Worm (Caenorhabditis elegans) whole organism, L4 larva: ENCODE data around the gene K05F1.13.

Experiments
- D1046.2 ChIP-seq: fragments of 200-800 bp; sonication (Bioruptor generic); IDR thresholded peaks from 2 replicates; pipeline ENCODE4 v1.3.6; 2022; ENCODE audit warnings: missing genetic modification characterization, missing compliant biosample characterization
- T20F7.1 ChIP-seq: fragments of 200-800 bp; sonication (Bioruptor generic); optimal IDR thresholded peaks from 2 replicates; lab custom pipeline; 2018; ENCODE audit warnings: mild to moderate bottlenecking, missing genetic modification characterization, missing compliant biosample characterization
- Y48G9A.11 ChIP-seq: fragments of 200-800 bp; sonication (Bioruptor generic); IDR thresholded peaks from 2 replicates; pipeline ENCODE4 v1.3.6; 2022; ENCODE audit warnings: missing genetic modification reagents, missing genetic modification characterization, missing compliant biosample characterization
- Y75B8A.6 ChIP-seq: fragments of 200-800 bp; sonication (Bioruptor generic); IDR thresholded peaks from 2 replicates; pipeline ENCODE4 v1.3.6; 2022; ENCODE audit warnings: missing genetic modification reagents, missing genetic modification characterization, missing compliant biosample characterization
- ZK546.5 ChIP-seq, 2 experiments: sonication (generic microtip); optimal IDR thresholded peaks; 2 replicates each; lab custom pipeline; 2017; ENCODE audit warnings: missing biosample characterization in 2 of 2, missing genetic modification characterization in 2 of 2
- arid-1 ChIP-seq: fragments of 200-800 bp; sonication (Bioruptor generic); conservative IDR thresholded peaks from 2 replicates; pipeline ENCODE4 v1.3.6; 2022; ENCODE audit warnings: missing genetic modification reagents, missing genetic modification characterization, missing compliant biosample characterization
- attf-4 ChIP-seq: sonication (generic microtip); optimal IDR thresholded peaks from 3 replicates; lab custom pipeline; 2017; ENCODE audit warnings: missing biosample characterization, missing genetic modification characterization
- ceh-62 ChIP-seq: sonication (generic microtip); optimal IDR thresholded peaks from 2 replicates; lab custom pipeline; 2017; ENCODE audit warnings: missing biosample characterization, missing genetic modification characterization
- ctbp-1 ChIP-seq: fragments of 200-800 bp; sonication (Bioruptor generic); IDR thresholded peaks from 2 replicates; pipeline ENCODE4 v1.3.6; 2022; ENCODE audit warnings: missing genetic modification reagents, missing genetic modification characterization, missing compliant biosample characterization
- daf-16 ChIP-seq, 3 experiments: sonication (generic microtip); optimal IDR thresholded peaks; 2 replicates each; lab custom pipeline; 2016 to 2017; ENCODE audit warnings: missing genetic modification characterization in 3 of 3, missing genetic modification reagents in 3 of 3, mild to moderate bottlenecking in 2 of 3, missing compliant biosample characterization in 2 of 3, missing biosample characterization in 1 of 3, moderate library complexity in 1 of 3
- dmd-8 ChIP-seq: fragments of 200-800 bp; sonication (Bioruptor generic); IDR thresholded peaks from 2 replicates; pipeline ENCODE4 v1.3.6; 2022; ENCODE audit warnings: missing genetic modification characterization, missing compliant biosample characterization
- egl-43 ChIP-seq: fragments of 200-800 bp; sonication (Bioruptor generic); IDR thresholded peaks from 2 replicates; pipeline ENCODE4 v1.3.6; 2022; ENCODE audit warnings: missing genetic modification reagents, missing genetic modification characterization, missing compliant biosample characterization
- hlh-11 ChIP-seq: fragments of 200-800 bp; sonication (Bioruptor generic); optimal IDR thresholded peaks from 2 replicates; lab custom pipeline; 2018; ENCODE audit warnings: mild to moderate bottlenecking, missing genetic modification characterization, missing compliant biosample characterization
- hlh-30 ChIP-seq: sonication (generic microtip); optimal IDR thresholded peaks from 2 replicates; lab custom pipeline; 2017; ENCODE audit warnings: antibody characterized with exemption, mild to moderate bottlenecking, missing genetic modification characterization, missing compliant biosample characterization; ENCODE audit not compliant: insufficient read depth
- hmg-1.1 ChIP-seq: fragments of 200-800 bp; sonication (Bioruptor generic); IDR thresholded peaks from 2 replicates; pipeline ENCODE4 v1.3.6; 2022; ENCODE audit warnings: missing genetic modification reagents, missing genetic modification characterization, missing compliant biosample characterization
- lim-7 ChIP-seq: fragments of 200-800 bp; sonication (Bioruptor generic); IDR thresholded peaks from 2 replicates; pipeline ENCODE4 v1.3.6; 2022; ENCODE audit warnings: missing genetic modification characterization, missing compliant biosample characterization
- lin-1 ChIP-seq: fragments of 200-800 bp; sonication (Bioruptor generic); IDR thresholded peaks from 2 replicates; pipeline ENCODE4 v1.3.6; 2022; ENCODE audit warnings: missing genetic modification reagents, missing genetic modification characterization, missing compliant biosample characterization
- lin-13 ChIP-seq: fragments of 150-350 bp; optimal IDR thresholded peaks from 2 replicates; lab custom pipeline; 2014; ENCODE audit warnings: missing biosample characterization, missing genetic modification reagents, missing genetic modification characterization
- lin-38 ChIP-seq: fragments of 200-800 bp; sonication (Bioruptor generic); IDR thresholded peaks from 2 replicates; pipeline ENCODE4 v1.3.6; 2022; ENCODE audit warnings: missing genetic modification reagents, missing genetic modification characterization, missing compliant biosample characterization
- lsy-2 ChIP-seq, 2 experiments: fragments of 150-350 bp in 1 of 2; sonication (generic microtip) in 1 of 2; optimal IDR thresholded peaks; 2 replicates each; lab custom pipeline; 2014 to 2017; ENCODE audit warnings: missing biosample characterization in 2 of 2, missing genetic modification characterization in 2 of 2
- madf-9 ChIP-seq: fragments of 200-800 bp; sonication (Bioruptor generic); conservative IDR thresholded peaks from 2 replicates; pipeline ENCODE4 v1.3.6; 2022; ENCODE audit warnings: missing genetic modification reagents, missing genetic modification characterization, missing compliant biosample characterization
- mdl-1 ChIP-seq, 2 experiments: fragments of 150-350 bp in 1 of 2; sonication (generic microtip) in 1 of 2; optimal IDR thresholded peaks; 2 replicates each; lab custom pipeline; 2014 to 2017; ENCODE audit warnings: missing biosample characterization in 2 of 2, missing genetic modification characterization in 2 of 2
- mep-1 ChIP-seq: fragments of 150-350 bp; sonication (generic microtip); optimal IDR thresholded peaks from 3 replicates; lab custom pipeline; 2014; ENCODE audit warnings: missing biosample characterization, missing genetic modification characterization
- mes-2 ChIP-seq: sonication (generic microtip); optimal IDR thresholded peaks from 2 replicates; lab custom pipeline; 2016; ENCODE audit warnings: missing genotype, mild to moderate bottlenecking, missing genetic modification characterization, missing compliant biosample characterization; ENCODE audit not compliant: poor library complexity, severe bottlenecking
- nhr-237 ChIP-seq: sonication (generic microtip); optimal IDR thresholded peaks from 2 replicates; lab custom pipeline; 2017; ENCODE audit warnings: missing biosample characterization, missing genetic modification characterization
- nhr-25 ChIP-seq: sonication (generic microtip); optimal IDR thresholded peaks from 2 replicates; lab custom pipeline; 2017; ENCODE audit warnings: missing genetic modification characterization, mild to moderate bottlenecking, missing compliant biosample characterization, antibody characterized with exemption, moderate library complexity, borderline replicate concordance; ENCODE audit not compliant: insufficient read depth
- nhr-76 ChIP-seq: fragments of 150-350 bp; optimal IDR thresholded peaks from 2 replicates; lab custom pipeline; 2014; ENCODE audit warnings: missing biosample characterization, missing genetic modification characterization
- pha-4 ChIP-seq, 2 experiments: fragments of 150-350 bp in 1 of 2; fragments of 200-800 bp in 1 of 2; sonication (Bioruptor generic) in 1 of 2; IDR thresholded peaks in 1 of 2; optimal IDR thresholded peaks in 1 of 2; 2 replicates each; pipeline versions ENCODE4 v1.3.6 to Lab custom; 2014 to 2022; ENCODE audit warnings: missing genetic modification characterization in 2 of 2, missing genetic modification reagents in 2 of 2, missing biosample characterization in 1 of 2, missing compliant biosample characterization in 1 of 2
- php-3 ChIP-seq: fragments of 200-800 bp; sonication (Bioruptor generic); IDR thresholded peaks from 2 replicates; pipeline ENCODE4 v1.3.6; 2022; ENCODE audit warnings: missing genetic modification reagents, missing genetic modification characterization, missing compliant biosample characterization
- pqm-1 ChIP-seq: sonication (generic microtip); optimal IDR thresholded peaks from 2 replicates; lab custom pipeline; 2017; ENCODE audit warnings: missing biosample characterization, missing genetic modification characterization
- spr-3 ChIP-seq: fragments of 200-800 bp; sonication (Bioruptor generic); optimal IDR thresholded peaks from 2 replicates; lab custom pipeline; 2018; ENCODE audit warnings: mild to moderate bottlenecking, missing genetic modification characterization, missing compliant biosample characterization
- unc-130 ChIP-seq: sonication (generic microtip); optimal IDR thresholded peaks from 2 replicates; lab custom pipeline; 2016; ENCODE audit warnings: missing genetic modification reagents, missing genetic modification characterization, missing compliant biosample characterization
- unc-62 ChIP-seq, 3 experiments: fragments of 150-350 bp in 1 of 3; sonication (generic microtip); optimal IDR thresholded peaks in 2 of 3; peaks in 1 of 3; 1 replicate in 1 of 3; 2 replicates in 2 of 3; lab custom pipeline; 2014 to 2017; ENCODE audit warnings: missing biosample characterization in 3 of 3, missing genetic modification characterization in 3 of 3, missing genetic modification reagents in 3 of 3, missing genotype in 1 of 3
- zag-1 ChIP-seq: fragments of 150-350 bp; optimal IDR thresholded peaks from 2 replicates; lab custom pipeline; 2014; ENCODE audit warnings: missing biosample characterization, missing genetic modification characterization
- zfp-2 ChIP-seq: sonication (generic microtip); optimal IDR thresholded peaks from 2 replicates; lab custom pipeline; 2016; ENCODE audit warnings: mild to moderate bottlenecking, missing genetic modification characterization, missing compliant biosample characterization
- zfp-3 ChIP-seq: fragments of 200-800 bp; sonication (Bioruptor generic); conservative IDR thresholded peaks from 2 replicates; pipeline ENCODE4 v1.3.6; 2022; ENCODE audit warnings: missing genetic modification reagents, missing genetic modification characterization, missing compliant biosample characterization
- ztf-11 ChIP-seq: fragments of 150-350 bp; optimal IDR thresholded peaks from 2 replicates; lab custom pipeline; 2014; ENCODE audit warnings: missing biosample characterization, missing genetic modification characterization

Gene K05F1.13

DNA sequence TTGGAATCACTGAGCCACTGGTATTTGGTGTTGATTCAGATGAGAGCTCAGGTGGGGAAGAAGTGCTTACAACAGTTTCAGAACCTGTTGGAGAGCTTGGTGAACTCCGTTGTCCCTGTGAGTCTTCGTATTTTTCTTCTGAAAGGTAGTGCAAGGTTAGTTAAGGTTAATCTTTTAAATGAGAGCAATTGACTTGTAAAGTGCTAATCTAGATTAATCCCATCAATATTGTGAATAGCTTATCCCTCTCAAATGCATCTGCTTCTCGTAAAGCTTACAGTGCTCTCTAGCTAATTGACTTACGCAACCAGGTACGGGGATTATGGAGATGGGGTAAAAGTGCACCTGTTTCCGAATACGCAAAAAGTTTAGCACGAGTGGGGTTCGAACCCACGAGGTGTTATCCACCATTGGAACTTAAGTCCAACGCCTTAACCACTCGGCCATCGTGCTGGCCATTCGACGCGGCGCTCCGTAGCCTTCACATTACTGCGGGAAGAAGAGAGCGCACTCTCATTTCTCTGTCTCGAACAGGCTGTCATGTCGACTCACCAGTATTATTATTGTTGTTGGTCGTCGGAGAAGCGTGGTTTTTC lies 16.3 kb upstream of the K05F1.13 start (continued):
- TF ChIP-seq nhr-237 (tag; lab: Kevin White, UChicago) (no peak), lin-38 (GFP tag; lab: Robert Waterston, UW) (peak; percentile 72), nhr-25 (no peak), mes-2 (tag; lab: Kevin White, UChicago) (peak; percentile 77), pqm-1 (tag; lab: Kevin White, UChicago) (no peak), hlh-30 (peak; percentile 59), ceh-62 (no peak), lin-1 (GFP tag; lab: Robert Waterston, UW) (no peak), ztf-11 (no peak), lim-7 (GFP tag; lab: Robert Waterston, UW) (peak; percentile 87), spr-3 (GFP tag; lab: Kevin White, UChicago) (peak; percentile 1), daf-16 (GFP tag; optimal IDR thresholded peaks at IDR 0.05; lab: Kevin White, UChicago) (peak in 1 of 2 experiments; percentile 33), daf-16 (tag; optimal IDR thresholded peaks at IDR 0.05; lab: Kevin White, UChicago) (no peak), dmd-8 (peak; percentile 67; the same call in 1 of the 2 replicates), lin-13 (peak; percentile 48), unc-62 (GFP tag; optimal IDR thresholded peaks at IDR 0.05 in 1 of 2; lab: Kevin White, UChicago) (peak in 1 of 2 experiments; percentile 93), unc-62 (tag; optimal IDR thresholded peaks at IDR 0.05; lab: Kevin White, UChicago) (no peak), hmg-1.1 (GFP tag; lab: Robert Waterston, UW) (peak; percentile 83), zfp-2 (no peak), mdl-1 (tag; optimal IDR thresholded peaks at IDR 0.05; lab: Kevin White, UChicago) (no peak), arid-1 (GFP tag; lab: Robert Waterston, UW) (peak; percentile 72), nhr-76 (tag; lab: Kevin White, UChicago) (no peak), attf-4 (tag; lab: Kevin White, UChicago) (no peak), egl-43 (peak; percentile 87), T20F7.1 (no peak), D1046.2 (GFP tag; lab: Robert Waterston, UW) (0 out of 2 replicates have a peak, but pooled peaks have one; percentile 59), unc-130 (GFP tag; lab: Kevin White, UChicago) (peak; percentile 49), ctbp-1 (GFP tag; lab: Robert Waterston, UW) (peak; percentile 70), zag-1 (tag; lab: Kevin White, UChicago) (no peak), pha-4 (GFP tag; IDR thresholded peaks at IDR 0.05; lab: Robert Waterston, UW) (peak; percentile 66; the same call in 1 of the 2 replicates), pha-4 (tag; optimal IDR thresholded peaks at IDR 0.05; lab: Kevin White, UChicago) (no peak), zfp-3 (GFP tag; lab: Robert Waterston, UW) (0 out of 2 replicates have a peak, but pooled peaks have one; percentile 54), mep-1 (peak; percentile 62), ZK546.5 (tag; optimal IDR thresholded peaks at IDR 0.05; lab: Kevin White, UChicago) (no peak), php-3 (GFP tag; lab: Robert Waterston, UW) (peak; percentile 53), Y48G9A.11 (GFP tag; lab: Robert Waterston, UW) (peak; percentile 59; the same call in 1 of the 2 replicates), Y75B8A.6 (GFP tag; lab: Robert Waterston, UW) (no peak), hlh-11 (tag; lab: Kevin White, UChicago) (peak; percentile 11), madf-9 (GFP tag; lab: Robert Waterston, UW) (peak; percentile 73)
- TF ChIP-seq, all 104 proteins: peak for 51

DNA sequence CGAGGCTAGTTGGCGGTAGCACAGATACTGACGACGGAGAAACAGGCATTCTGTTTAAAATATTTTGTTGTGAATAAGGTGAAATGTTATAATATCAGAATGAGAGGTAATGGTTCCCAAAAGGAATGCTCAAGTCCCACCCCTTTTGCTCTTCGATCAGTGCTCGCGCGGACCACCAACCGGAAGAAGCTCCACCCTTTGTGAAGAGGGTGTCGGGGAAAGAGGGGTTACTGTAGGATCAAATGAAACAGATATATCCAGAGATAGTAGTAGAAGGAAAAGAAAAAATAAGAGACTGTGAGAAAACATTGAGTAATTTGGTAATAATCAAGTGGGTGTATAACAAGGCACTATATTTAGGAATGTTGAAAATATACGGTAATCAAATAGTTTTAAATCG lies 14.8 kb upstream of the K05F1.13 start, which contains the start of the genes dmd-5 and F10C1.1:
Gene dmd-5, minus strand, starts transcription at position 101 of the 400 bp plus-strand sequence.
Gene F10C1.1, plus strand, starts transcription at position 110 of the 400 bp plus-strand sequence.
- TF ChIP-seq lsy-2 (tag; optimal IDR thresholded peaks at IDR 0.05; lab: Kevin White, UChicago) (no peak), unc-62 (GFP tag; optimal IDR thresholded peaks at IDR 0.05 in 1 of 2; lab: Kevin White, UChicago) (peak in 1 of 2 experiments; percentile 20), unc-62 (tag; optimal IDR thresholded peaks at IDR 0.05; lab: Kevin White, UChicago) (no peak)
